Worm (Caenorhabditis elegans): ENCODE results near the gene C29F4.3.

ce11 chrIV:11189411-11189810 is 34.4 kb downstream of the C29F4.3 start, which contains the start of gene fbxb-79:
- TF ChIP-seq him-1 (tag; optimal IDR thresholded peaks at IDR 0.05) (no peak), dao-5 (tag; optimal IDR thresholded peaks at IDR 0.05) (no peak), W03F9.2 (tag; optimal IDR thresholded peaks at IDR 0.05) (no peak)
